Worm (Caenorhabditis elegans): Measurements from ENCODE around the gene idpp-2.

DNA sequence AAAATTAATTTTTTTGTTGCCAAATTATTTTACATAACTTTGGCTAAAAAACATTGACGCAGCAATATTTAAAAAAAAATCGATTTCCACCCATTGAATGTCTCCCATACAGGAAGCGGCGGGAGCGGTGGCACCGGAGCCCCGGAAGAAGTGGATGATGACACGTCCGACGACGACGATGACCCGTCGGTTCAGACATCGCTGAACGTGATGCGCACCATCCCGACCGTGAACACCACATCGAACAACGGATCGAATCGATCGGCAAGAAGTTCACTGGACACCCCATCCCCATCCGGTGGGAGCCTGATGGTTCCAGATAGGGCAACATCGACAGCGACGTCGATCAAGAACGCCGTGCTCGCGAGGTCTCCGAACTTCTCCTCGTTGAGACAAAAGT, 26.8 kb downstream of the idpp-2 start:
- no peak for TF ChIP-seq zip-5 (tag; optimal IDR thresholded peaks at IDR 0.05)
- TF ChIP-seq ceh-48 (tag; optimal IDR thresholded peaks at IDR 0.05): no peak
- no peak for TF ChIP-seq pqm-1 (tag; optimal IDR thresholded peaks at IDR 0.05)
- no peak for TF ChIP-seq ceh-22 (tag; optimal IDR thresholded peaks at IDR 0.05)
- TF ChIP-seq mec-3 (tag; optimal IDR thresholded peaks at IDR 0.05; ENCODE audit: borderline replicate concordance): no peak
- no peak for TF ChIP-seq unc-42 (tag; optimal IDR thresholded peaks at IDR 0.05)
- TF ChIP-seq ets-4 (tag; optimal IDR thresholded peaks at IDR 0.05): no peak

All from whole organism, late embryonic.